Fruit fly (Drosophila melanogaster): ENCODE results near the gene CG17776.

Gene CG17776

dm6 chrX:2149478-2149877 lies 35.0 kb upstream of the CG17776 start, which contains the start of gene bcn92 (continued):
- no peak for TF ChIP-seq CG11723 (GFP tag; optimal IDR thresholded peaks at IDR 0.05)
- TF ChIP-seq CG7372 (GFP tag; IDR thresholded peaks at IDR 0.05) = no peak
- TF ChIP-seq CG10274 (GFP tag; optimal IDR thresholded peaks at IDR 0.05) = no peak
- no peak for TF ChIP-seq ken (GFP tag; IDR thresholded peaks at IDR 0.05)
- TF ChIP-seq sob (GFP tag; IDR thresholded peaks at IDR 0.05) = peak; percentile 57
- TF ChIP-seq unc-4 (GFP tag; IDR thresholded peaks at IDR 0.05; ENCODE audit: partially characterized antibody) = peak; percentile 93
- TF ChIP-seq CG11695 (GFP tag; IDR thresholded peaks at IDR 0.05) = no peak
- TF ChIP-seq oc (tag; optimal IDR thresholded peaks at IDR 0.05) = no peak
- TF ChIP-seq ftz-f1 (GFP tag; optimal IDR thresholded peaks at IDR 0.05) = peak; percentile 48
- 0 out of 2 replicates have a peak, but pooled peaks have one; percentile 24 for TF ChIP-seq peb (GFP tag; IDR thresholded peaks at IDR 0.05)
- TF ChIP-seq CG2129 (GFP tag; IDR thresholded peaks at IDR 0.05; ENCODE audit: partially characterized antibody) = peak; percentile 86
- TF ChIP-seq bsh (GFP tag; optimal IDR thresholded peaks at IDR 0.05) = peak in 1 of 2 experiments; percentile 16
- TF ChIP-seq dmrt99B (tag; optimal IDR thresholded peaks at IDR 0.05) = no peak
- no peak for TF ChIP-seq hth (optimal IDR thresholded peaks at IDR 0.05)
- peak; percentile 84 for TF ChIP-seq CG9932 (GFP tag; IDR thresholded peaks at IDR 0.05)
- TF ChIP-seq fd3F (GFP tag; optimal IDR thresholded peaks at IDR 0.05) = no peak
- peak; percentile 84 for TF ChIP-seq sens (GFP tag)
- TF ChIP-seq btn (GFP tag; optimal IDR thresholded peaks at IDR 0.05) = no peak
- TF ChIP-seq CG14860 (GFP tag; IDR thresholded peaks at IDR 0.05; ENCODE audit: partially characterized antibody) = peak; percentile 92
- TF ChIP-seq sug (tag; optimal IDR thresholded peaks at IDR 0.05) = peak; percentile 48
- TF ChIP-seq CG17186 (GFP tag; optimal IDR thresholded peaks at IDR 0.05) = no peak
- peak; percentile 49 for TF ChIP-seq Sry-β (GFP tag; optimal IDR thresholded peaks at IDR 0.05)
- no peak for TF ChIP-seq Trl (optimal IDR thresholded peaks at IDR 0.05)
- peak; percentile 26 for TF ChIP-seq Trl (GFP tag; optimal IDR thresholded peaks at IDR 0.05)
- peak; percentile 3 for TF ChIP-seq tup (GFP tag; optimal IDR thresholded peaks at IDR 0.05)
- no peak for TF ChIP-seq Deaf1 (tag; optimal IDR thresholded peaks at IDR 0.05)
- TF ChIP-seq CG14667 (GFP tag; IDR thresholded peaks at IDR 0.05) = 0 out of 2 replicates have a peak, but pooled peaks have one; percentile 5
- no peak for TF ChIP-seq crol (GFP tag; IDR thresholded peaks at IDR 0.05)
- no peak for TF ChIP-seq CG31365 (tag; optimal IDR thresholded peaks at IDR 0.05)
- peak; percentile 87 for TF ChIP-seq hb (GFP tag; IDR thresholded peaks at IDR 0.05; ENCODE audit: partially characterized antibody)
- no peak for TF ChIP-seq prd (optimal IDR thresholded peaks at IDR 0.05)
- peak; percentile 49; the same call in 1 of the 3 replicates for TF ChIP-seq prd (GFP tag; IDR thresholded peaks at IDR 0.05)
- no peak for TF ChIP-seq CG11398 (GFP tag; optimal IDR thresholded peaks at IDR 0.05)
- TF ChIP-seq CG4707 (GFP tag; optimal IDR thresholded peaks at IDR 0.05) = no peak
- peak; percentile 7 for TF ChIP-seq CG10979 (tag; optimal IDR thresholded peaks at IDR 0.05)
- no peak for TF ChIP-seq CG5953 (GFP tag; IDR thresholded peaks at IDR 0.05)
- peak; percentile 46 for TF ChIP-seq CG12769 (tag; optimal IDR thresholded peaks at IDR 0.05)
- TF ChIP-seq nerfin-2 (GFP tag; IDR thresholded peaks at IDR 0.05; ENCODE audit: partially characterized antibody) = peak; percentile 73
- peak; percentile 20 for TF ChIP-seq CG15601 (tag; optimal IDR thresholded peaks at IDR 0.05)
- no peak for TF ChIP-seq salm (tag; optimal IDR thresholded peaks at IDR 0.05)
- TF ChIP-seq CG6272 (GFP tag; IDR thresholded peaks at IDR 0.05) = peak; percentile 31; the same call in 1 of the 2 replicates
- no peak for TF ChIP-seq CG6254 (GFP tag; optimal IDR thresholded peaks at IDR 0.05)
- TF ChIP-seq HmgZ (tag; optimal IDR thresholded peaks at IDR 0.05) = peak; percentile 45
- no peak for TF ChIP-seq fd64A (GFP tag; optimal IDR thresholded peaks at IDR 0.05)
- TF ChIP-seq schlank (tag; optimal IDR thresholded peaks at IDR 0.05) = no peak
- no peak for TF ChIP-seq CG31224 (GFP tag; IDR thresholded peaks at IDR 0.05)
- TF ChIP-seq sqz (GFP tag; optimal IDR thresholded peaks at IDR 0.05) = peak; percentile 19
- TF ChIP-seq CG18476 (GFP tag; optimal IDR thresholded peaks at IDR 0.05) = peak; percentile 9
- peak; percentile 17 for TF ChIP-seq CG10543 (GFP tag; optimal IDR thresholded peaks at IDR 0.05)
- no peak for TF ChIP-seq Stat92E (GFP tag; optimal IDR thresholded peaks at IDR 0.05)
- peak; percentile 95 for TF ChIP-seq CG6791 (GFP tag; IDR thresholded peaks at IDR 0.05; ENCODE audit: partially characterized antibody)
